Worm (Caenorhabditis elegans) whole organism, L1 larva: ENCODE data around the gene skr-6.
"Not testable (repeated sequence)": the region's sequence is repeated elsewhere in the genome, so short reads cannot be mapped to it uniquely, and the experiment has no call there.

ENCODE experiments used
- C04F5.9 ChIP-seq: sonication (generic microtip); optimal IDR thresholded peaks from 2 replicates; lab custom pipeline; 2016; ENCODE audit warnings: missing genetic modification characterization, missing compliant biosample characterization
- aha-1 ChIP-seq: fragments of 150-350 bp; optimal IDR thresholded peaks from 2 replicates; lab custom pipeline; 2014; ENCODE audit warnings: missing biosample characterization, missing genetic modification characterization
- alr-1 ChIP-seq: fragments of 200-800 bp; sonication (Bioruptor generic); optimal IDR thresholded peaks from 2 replicates; lab custom pipeline; 2018; ENCODE audit warnings: borderline replicate concordance, mild to moderate bottlenecking, missing genetic modification characterization, missing compliant biosample characterization
- ama-1 ChIP-seq: fragments of 150-350 bp; optimal IDR thresholded peaks from 2 replicates; lab custom pipeline; 2014
- blmp-1 ChIP-seq: fragments of 150-350 bp; optimal IDR thresholded peaks from 2 replicates; lab custom pipeline; 2014; ENCODE audit warnings: missing biosample characterization, missing genetic modification characterization
- ceh-63 ChIP-seq: fragments of 200-800 bp; sonication (Bioruptor generic); optimal IDR thresholded peaks from 2 replicates; lab custom pipeline; 2018; ENCODE audit warnings: mild to moderate bottlenecking, missing genetic modification characterization, missing compliant biosample characterization
- ceh-82 ChIP-seq, 3 experiments: fragments of 150-350 bp in 1 of 3; sonication (generic microtip) in 2 of 3; optimal IDR thresholded peaks; 2 replicates each; lab custom pipeline; 2014 to 2017; ENCODE audit warnings: missing biosample characterization in 3 of 3, missing genetic modification characterization in 3 of 3
- ceh-90 ChIP-seq: sonication (generic microtip); optimal IDR thresholded peaks from 2 replicates; lab custom pipeline; 2016; ENCODE audit warnings: missing genetic modification characterization, missing compliant biosample characterization
- ces-1 ChIP-seq: fragments of 150-350 bp; optimal IDR thresholded peaks from 2 replicates; lab custom pipeline; 2014; ENCODE audit warnings: missing biosample characterization, missing genetic modification reagents, missing genetic modification characterization
- dpl-1 ChIP-seq, 3 experiments: fragments of 150-350 bp in 2 of 3; sonication (generic microtip) in 1 of 3; optimal IDR thresholded peaks; 2 replicates each; lab custom pipeline; 2014 to 2017; ENCODE audit warnings: missing biosample characterization in 3 of 3, missing genetic modification characterization in 3 of 3, missing genetic modification reagents in 3 of 3
- efl-3 ChIP-seq: fragments of 200-800 bp; sonication (Bioruptor generic); optimal IDR thresholded peaks from 2 replicates; lab custom pipeline; 2018; ENCODE audit warnings: mild to moderate bottlenecking, missing genetic modification characterization, missing compliant biosample characterization
- egl-13 ChIP-seq: sonication (generic microtip); optimal IDR thresholded peaks from 2 replicates; lab custom pipeline; 2016; ENCODE audit warnings: missing genotype, missing genetic modification reagents, missing genetic modification characterization, missing compliant biosample characterization
- elt-2 ChIP-seq: sonication (generic microtip); optimal IDR thresholded peaks from 2 replicates; lab custom pipeline; 2016; ENCODE audit warnings: missing genetic modification characterization, mild to moderate bottlenecking, inconsistent platforms, missing compliant biosample characterization, missing genetic modification reagents
- elt-3 ChIP-seq, 6 experiments: fragments of 150-350 bp in 1 of 6; sonication (generic microtip); optimal IDR thresholded peaks; 2 replicates each; lab custom pipeline; 2017 to 2018; ENCODE audit warnings: missing biosample characterization in 6 of 6, missing genetic modification characterization in 6 of 6, inconsistent platforms in 1 of 6
- fkh-10 ChIP-seq: sonication (generic microtip); optimal IDR thresholded peaks from 2 replicates; lab custom pipeline; 2017; ENCODE audit warnings: missing biosample characterization, missing genetic modification reagents, missing genetic modification characterization
- fos-1 ChIP-seq: fragments of 150-350 bp; optimal IDR thresholded peaks from 2 replicates; lab custom pipeline; 2014; ENCODE audit warnings: missing biosample characterization, missing genetic modification characterization
- hlh-17 ChIP-seq: fragments of 200-800 bp; sonication (Bioruptor generic); optimal IDR thresholded peaks from 2 replicates; lab custom pipeline; 2018; ENCODE audit warnings: missing genetic modification characterization, mild to moderate bottlenecking, missing compliant biosample characterization, moderate library complexity, borderline replicate concordance
- isw-1 ChIP-seq: fragments of 200-800 bp; sonication (Bioruptor generic); IDR thresholded peaks from 2 replicates; pipeline ENCODE4 v1.3.6; 2022; ENCODE audit warnings: missing genetic modification characterization, missing compliant biosample characterization
- lin-14 ChIP-seq: fragments of 200-800 bp; sonication (Bioruptor generic); optimal IDR thresholded peaks from 2 replicates; lab custom pipeline; 2018; ENCODE audit warnings: mild to moderate bottlenecking, missing genetic modification characterization, moderate library complexity, missing compliant biosample characterization
- lin-15B ChIP-seq: fragments of 150-350 bp; sonication (generic microtip); optimal IDR thresholded peaks from 3 replicates; lab custom pipeline; 2014; ENCODE audit warnings: missing biosample characterization, missing genetic modification characterization
- lin-35 ChIP-seq, 2 experiments: fragments of 150-350 bp; optimal IDR thresholded peaks; 2 replicates each; lab custom pipeline; 2014; ENCODE audit warnings: missing biosample characterization in 2 of 2, missing genetic modification characterization in 2 of 2, missing genetic modification reagents in 2 of 2
- mab-9 ChIP-seq: fragments of 200-800 bp; sonication (Bioruptor generic); IDR thresholded peaks from 2 replicates; pipeline ENCODE4 v1.3.6; 2022; ENCODE audit warnings: missing genetic modification reagents, missing genetic modification characterization, missing compliant biosample characterization
- mdl-1 ChIP-seq, 2 experiments: fragments of 150-350 bp; optimal IDR thresholded peaks; 2 replicates each; lab custom pipeline; 2014 to 2017; ENCODE audit warnings: missing biosample characterization in 2 of 2, missing genetic modification characterization in 2 of 2, inconsistent platforms in 1 of 2
- nhr-11 ChIP-seq: fragments of 150-350 bp; optimal IDR thresholded peaks from 2 replicates; lab custom pipeline; 2014; ENCODE audit warnings: missing biosample characterization, missing genetic modification characterization
- nhr-237 ChIP-seq: fragments of 150-350 bp; optimal IDR thresholded peaks from 2 replicates; lab custom pipeline; 2014; ENCODE audit warnings: missing biosample characterization, missing genetic modification characterization
- nhr-28 ChIP-seq: fragments of 150-350 bp; optimal IDR thresholded peaks from 2 replicates; lab custom pipeline; 2014; ENCODE audit warnings: missing biosample characterization, missing genetic modification characterization
- nhr-71 ChIP-seq: sonication (generic microtip); optimal IDR thresholded peaks from 2 replicates; lab custom pipeline; 2016; ENCODE audit warnings: mild to moderate bottlenecking, missing genetic modification characterization, moderate library complexity, missing compliant biosample characterization
- nhr-76 ChIP-seq: sonication (generic microtip); optimal IDR thresholded peaks from 2 replicates; lab custom pipeline; 2017; ENCODE audit warnings: missing biosample characterization, missing genetic modification characterization
- nhr-77 ChIP-seq: fragments of 150-350 bp; optimal IDR thresholded peaks from 2 replicates; lab custom pipeline; 2014; ENCODE audit warnings: missing biosample characterization, missing genetic modification characterization
- pag-3 ChIP-seq: sonication (generic microtip); optimal IDR thresholded peaks from 2 replicates; lab custom pipeline; 2017; ENCODE audit warnings: missing genetic modification characterization, mild to moderate bottlenecking, missing compliant biosample characterization, antibody characterized with exemption, borderline replicate concordance; ENCODE audit not compliant: insufficient read depth
- pax-3 ChIP-seq: fragments of 200-800 bp; sonication (Bioruptor generic); optimal IDR thresholded peaks from 2 replicates; lab custom pipeline; 2018; ENCODE audit warnings: mild to moderate bottlenecking, missing genetic modification characterization, moderate library complexity, missing compliant biosample characterization
- pqm-1 ChIP-seq: sonication (generic microtip); optimal IDR thresholded peaks from 3 replicates; lab custom pipeline; 2017; ENCODE audit warnings: missing biosample characterization, missing genetic modification characterization
- skn-1 ChIP-seq: fragments of 150-350 bp; optimal IDR thresholded peaks from 2 replicates; lab custom pipeline; 2014; ENCODE audit warnings: missing biosample characterization, missing genetic modification characterization
- snu-23 ChIP-seq: sonication (generic microtip); optimal IDR thresholded peaks from 2 replicates; lab custom pipeline; 2016; ENCODE audit warnings: missing genetic modification characterization, missing compliant biosample characterization
- sup-37 ChIP-seq: fragments of 200-800 bp; sonication (Bioruptor generic); optimal IDR thresholded peaks from 2 replicates; lab custom pipeline; 2018; ENCODE audit warnings: mild to moderate bottlenecking, missing genetic modification characterization, missing compliant biosample characterization
- tbx-2 ChIP-seq: sonication (generic microtip); optimal IDR thresholded peaks from 2 replicates; lab custom pipeline; 2016; ENCODE audit warnings: missing genetic modification characterization, missing compliant biosample characterization
- unc-130 ChIP-seq: fragments of 150-350 bp; optimal IDR thresholded peaks from 2 replicates; lab custom pipeline; 2017; ENCODE audit warnings: missing biosample characterization, missing genetic modification characterization, inconsistent platforms
- unc-30 ChIP-seq: sonication (generic microtip); optimal IDR thresholded peaks from 2 replicates; lab custom pipeline; 2017; ENCODE audit warnings: missing biosample characterization, missing genetic modification characterization
- unc-62 ChIP-seq: fragments of 150-350 bp; optimal IDR thresholded peaks from 2 replicates; lab custom pipeline; 2014; ENCODE audit warnings: missing biosample characterization, missing genetic modification reagents, missing genetic modification characterization
- xbp-1 ChIP-seq: sonication (generic microtip); optimal IDR thresholded peaks from 2 replicates; lab custom pipeline; 2016; ENCODE audit warnings: missing genetic modification characterization, missing compliant biosample characterization
- zip-4 ChIP-seq: fragments of 200-800 bp; sonication (Bioruptor generic); optimal IDR thresholded peaks from 2 replicates; lab custom pipeline; 2018; ENCODE audit warnings: mild to moderate bottlenecking, missing genetic modification characterization, moderate library complexity, missing compliant biosample characterization

The skr-6 gene

DNA sequence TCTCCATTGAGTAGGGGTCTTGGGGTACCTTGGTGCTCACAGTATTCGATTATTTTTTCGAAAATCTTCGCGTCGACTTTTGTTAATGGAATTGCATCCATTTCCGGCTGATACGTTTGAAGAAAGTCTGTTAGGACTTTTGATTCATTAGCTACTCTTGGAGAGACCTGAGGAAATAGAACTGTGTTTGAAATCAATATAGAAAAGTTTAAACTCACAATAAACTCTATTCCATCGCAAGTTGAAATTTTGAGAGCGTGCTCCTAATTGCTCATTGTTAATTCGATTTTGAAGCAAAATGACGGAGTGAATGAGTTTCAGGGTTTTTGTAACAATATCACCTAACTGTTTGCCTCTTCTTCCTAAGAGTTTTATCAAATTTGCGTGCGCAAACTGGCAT is at the start of gene skr-6:
Gene skr-6 (minus strand): TSS at position 101 of the 400 bp plus-strand sequence.
- TF ChIP-seq efl-3 (GFP tag; lab: Kevin White, UChicago): no peak
- no peak for TF ChIP-seq sup-37 (GFP tag; lab: Kevin White, UChicago)
- TF ChIP-seq zip-4 (GFP tag; lab: Kevin White, UChicago): no peak
- no peak for TF ChIP-seq mab-9 (GFP tag; lab: Robert Waterston, UW)
- TF ChIP-seq lin-14: no peak
- no peak for TF ChIP-seq egl-13 (tag; lab: Kevin White, UChicago)
- no peak for TF ChIP-seq xbp-1 (tag; lab: Kevin White, UChicago)
- TF ChIP-seq nhr-71 (tag; lab: Kevin White, UChicago): no peak
- no peak for TF ChIP-seq nhr-77 (tag; lab: Kevin White, UChicago)
- no peak for TF ChIP-seq unc-30
- no peak for TF ChIP-seq skn-1 (tag; lab: Kevin White, UChicago)
- no peak for TF ChIP-seq ceh-82 (tag; optimal IDR thresholded peaks at IDR 0.05; lab: Kevin White, UChicago)
- no peak for TF ChIP-seq nhr-11

DNA sequence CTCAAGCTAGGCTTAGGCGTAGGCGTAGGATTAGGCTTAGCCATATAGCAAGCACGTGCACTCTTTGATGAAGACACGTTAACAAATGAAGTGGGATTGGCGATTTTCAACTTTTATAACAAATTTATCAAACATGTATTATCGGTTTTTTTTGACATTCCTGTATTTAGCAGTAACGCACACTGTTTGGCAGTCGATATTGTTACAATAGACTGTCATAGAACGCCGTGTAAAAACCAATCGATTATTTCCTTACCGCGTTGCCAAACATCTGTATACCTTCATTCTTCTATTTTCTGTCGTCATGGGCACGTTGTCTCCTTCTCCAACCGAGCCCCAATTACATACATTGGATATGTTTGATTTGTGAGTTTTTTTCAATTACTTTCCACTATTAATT is 48.5 kb upstream of the skr-6 start, which contains the start of gene fbxb-119:
Gene fbxb-119 (plus strand): TSS at position 301 of the 400 bp plus-strand sequence.
- TF ChIP-seq elt-2 (tag; lab: Kevin White, UChicago) (no peak), isw-1 (GFP tag; lab: Robert Waterston, UW) (no peak), ceh-90 (no peak), zip-4 (GFP tag; lab: Kevin White, UChicago) (no peak), unc-30 (no peak), dpl-1 (GFP tag; optimal IDR thresholded peaks at IDR 0.05; lab: Kevin White, UChicago) (no peak), nhr-76 (tag; lab: Kevin White, UChicago) (no peak), skn-1 (tag; lab: Kevin White, UChicago) (no peak), ama-1 (lab: Kevin White, UChicago) (no peak), unc-130 (no peak), nhr-11 (no peak), lin-35 (GFP tag; optimal IDR thresholded peaks at IDR 0.05; lab: Kevin White, UChicago) (no peak), mdl-1 (tag; optimal IDR thresholded peaks at IDR 0.05; lab: Kevin White, UChicago) (no peak), fos-1 (tag; lab: Kevin White, UChicago) (no peak), xbp-1 (tag; lab: Kevin White, UChicago) (no peak), nhr-237 (tag; lab: Kevin White, UChicago) (no peak), ces-1 (GFP tag; lab: Kevin White, UChicago) (no peak), pqm-1 (tag; lab: Kevin White, UChicago) (no peak), snu-23 (GFP tag; lab: Kevin White, UChicago) (no peak), hlh-17 (GFP tag; lab: Kevin White, UChicago) (no peak)

DNA sequence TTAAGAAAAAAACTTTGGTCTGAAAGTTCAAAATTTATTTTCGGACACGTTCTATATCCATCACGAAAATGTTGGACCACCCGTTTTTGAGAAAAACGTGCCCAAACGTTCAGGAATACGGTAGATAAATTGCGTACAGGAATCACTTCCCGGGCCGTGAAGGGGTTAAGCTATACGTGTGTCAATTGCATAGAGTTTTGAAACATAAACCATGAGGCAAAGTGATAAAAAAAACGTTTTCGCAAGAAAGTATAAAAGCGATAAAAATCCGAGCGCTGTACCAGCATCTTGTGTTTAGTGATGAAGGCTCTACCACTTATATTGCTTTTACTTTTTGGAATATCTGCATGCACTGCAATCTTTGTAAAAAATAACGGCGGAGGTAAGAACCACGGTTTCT is 32.6 kb upstream of the skr-6 start, which contains the start of gene Y51A2A.6:
Gene Y51A2A.6 (plus strand): TSS at position 301 of the 400 bp plus-strand sequence.
- not testable (repeated sequence) for TF ChIP-seq ceh-63 (GFP tag; lab: Kevin White, UChicago); alr-1 (tag; lab: Kevin White, UChicago); ceh-90

DNA sequence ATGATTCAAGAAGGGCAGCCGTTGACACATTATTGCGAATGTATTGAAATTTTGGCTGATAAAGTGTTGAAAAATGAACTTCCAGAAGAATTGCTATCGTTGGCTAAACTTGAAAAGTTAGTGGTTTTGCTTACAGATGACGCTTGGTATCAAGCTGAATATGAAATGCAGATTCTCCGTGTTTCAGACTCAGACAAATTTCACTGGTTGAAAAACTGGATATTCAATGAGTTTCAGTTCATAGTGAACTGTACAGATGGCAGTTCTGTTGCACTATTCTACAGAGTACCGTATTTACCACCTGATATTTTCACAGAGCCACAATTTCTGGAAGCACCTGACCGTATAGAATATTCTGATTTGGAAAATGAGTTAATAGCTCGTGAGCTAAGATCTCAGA is 29.5 kb upstream of the skr-6 start:
- TF ChIP-seq C04F5.9 (tag; lab: Kevin White, UChicago) (no peak), aha-1 (no peak), nhr-28 (tag; lab: Kevin White, UChicago) (no peak), pag-3 (tag; lab: Kevin White, UChicago) (no peak), fos-1 (tag; lab: Kevin White, UChicago) (no peak), blmp-1 (tag; lab: Kevin White, UChicago) (no peak), unc-62 (GFP tag; lab: Kevin White, UChicago) (no peak), lin-15B (no peak), pax-3 (tag; lab: Kevin White, UChicago) (no peak), sup-37 (GFP tag; lab: Kevin White, UChicago) (no peak), ces-1 (GFP tag; lab: Kevin White, UChicago) (no peak), fkh-10 (GFP tag; lab: Kevin White, UChicago) (no peak), nhr-11 (no peak), tbx-2 (tag; lab: Kevin White, UChicago) (no peak), snu-23 (GFP tag; lab: Kevin White, UChicago) (no peak), elt-3 (tag; optimal IDR thresholded peaks at IDR 0.05; lab: Kevin White, UChicago) (no peak), unc-130 (no peak)
